Fruit fly (Drosophila melanogaster) whole organism, embryonic: Measurements from ENCODE around the gene CG10064.

Source experiments
- Bteb2 ChIP-seq: fragments of 200-800 bp; sonication (Bioruptor generic); optimal IDR thresholded peaks from 2 replicates; lab custom pipeline; 2016; ENCODE audit warnings: missing biosample characterization, missing genetic modification characterization
- CG10462 ChIP-seq: fragments of 200-800 bp; sonication (Bioruptor generic); optimal IDR thresholded peaks from 2 replicates; lab custom pipeline; 2016; ENCODE audit warnings: missing biosample characterization, missing genetic modification characterization
- CG11093 ChIP-seq: fragments of 200-800 bp; sonication (Bioruptor generic); IDR thresholded peaks from 3 replicates; pipeline ENCODE4 v1.3.6; 2022; ENCODE audit warnings: missing biosample characterization, missing genetic modification characterization
- CG11560 ChIP-seq: fragments of 200-800 bp; sonication (Bioruptor generic); IDR thresholded peaks from 3 replicates; pipeline ENCODE4 v1.3.6; 2022; ENCODE audit warnings: missing biosample characterization, missing genetic modification characterization
- CG12155 ChIP-seq: fragments of 200-800 bp; sonication (Bioruptor generic); optimal IDR thresholded peaks from 3 replicates; lab custom pipeline; 2016; ENCODE audit warnings: missing biosample characterization, missing genetic modification characterization
- CG12219 ChIP-seq: fragments of 200-800 bp; sonication (Bioruptor generic); optimal IDR thresholded peaks from 3 replicates; lab custom pipeline; 2018; ENCODE audit warnings: missing biosample characterization, mild to moderate bottlenecking, missing genetic modification characterization
- CG12659 ChIP-seq: fragments of 200-800 bp; sonication (Bioruptor generic); optimal IDR thresholded peaks from 3 replicates; lab custom pipeline; 2017; ENCODE audit warnings: mild to moderate bottlenecking, missing biosample characterization, missing genetic modification reagents, missing genetic modification characterization
- CG12769 ChIP-seq: fragments of 200-800 bp; sonication (Bioruptor generic); optimal IDR thresholded peaks from 2 replicates; lab custom pipeline; 2019; ENCODE audit warnings: missing biosample characterization, mild to moderate bottlenecking, missing genetic modification characterization, moderate library complexity
- CG13624 ChIP-seq: fragments of 200-800 bp; sonication (Bioruptor generic); optimal IDR thresholded peaks from 2 replicates; lab custom pipeline; 2016; ENCODE audit warnings: missing biosample characterization, missing genetic modification characterization
- CG15601 ChIP-seq: fragments of 200-800 bp; sonication (Bioruptor generic); optimal IDR thresholded peaks from 3 replicates; lab custom pipeline; 2019; ENCODE audit warnings: missing biosample characterization, mild to moderate bottlenecking, missing genetic modification characterization, moderate library complexity
- CG1647 ChIP-seq: fragments of 200-800 bp; sonication (Bioruptor generic); optimal IDR thresholded peaks from 3 replicates; lab custom pipeline; 2016; ENCODE audit warnings: missing biosample characterization, missing genetic modification characterization
- CG16863 ChIP-seq: fragments of 200-800 bp; sonication (Bioruptor generic); optimal IDR thresholded peaks from 3 replicates; lab custom pipeline; 2016; ENCODE audit warnings: missing biosample characterization, missing genetic modification characterization
- CG17912 ChIP-seq: fragments of 200-800 bp; sonication (Bioruptor generic); optimal IDR thresholded peaks from 2 replicates; lab custom pipeline; 2018; ENCODE audit warnings: missing biosample characterization, mild to moderate bottlenecking, missing genetic modification characterization
- CG3726 ChIP-seq: fragments of 200-800 bp; sonication (Bioruptor generic); IDR thresholded peaks from 3 replicates; pipeline ENCODE4, ENCODE4 v1.3.6; 2022; ENCODE audit warnings: missing biosample characterization, missing genetic modification characterization
- CG4282 ChIP-seq: fragments of 200-800 bp; sonication (Bioruptor generic); optimal IDR thresholded peaks from 2 replicates; lab custom pipeline; 2016; ENCODE audit warnings: missing biosample characterization, missing genetic modification characterization
- CG7786 ChIP-seq: fragments of 200-800 bp; sonication (Bioruptor generic); optimal IDR thresholded peaks from 2 replicates; lab custom pipeline; 2016; ENCODE audit warnings: missing biosample characterization, missing genetic modification characterization
- CG9727 ChIP-seq: fragments of 200-800 bp; sonication (Bioruptor generic); optimal IDR thresholded peaks from 3 replicates; lab custom pipeline; 2017; ENCODE audit warnings: missing biosample characterization, mild to moderate bottlenecking, missing genetic modification characterization
- CTCF ChIP-seq: fragments of 200-800 bp; sonication (Bioruptor generic); optimal IDR thresholded peaks from 2 replicates; lab custom pipeline; 2017; ENCODE audit warnings: missing biosample characterization, mild to moderate bottlenecking, missing genetic modification characterization, moderate library complexity
- CoRest ChIP-seq: fragments of 200-800 bp; sonication (Bioruptor generic); optimal IDR thresholded peaks from 3 replicates; lab custom pipeline; 2018; ENCODE audit warnings: missing biosample characterization, mild to moderate bottlenecking, missing genetic modification characterization, moderate library complexity
- Dek ChIP-seq: fragments of 200-800 bp; sonication (Bioruptor generic); optimal IDR thresholded peaks from 3 replicates; lab custom pipeline; 2019; ENCODE audit warnings: missing biosample characterization, mild to moderate bottlenecking, missing genetic modification characterization, moderate library complexity
- Dfd ChIP-seq, 2 experiments: fragments of >200 bp; optimal IDR thresholded peaks; 2 replicates each; lab custom pipeline; 2017; ENCODE audit warnings: missing biosample characterization in 2 of 2, missing genetic modification characterization in 2 of 2
- Dip2 ChIP-seq: fragments of 200-800 bp; sonication (Bioruptor generic); IDR thresholded peaks from 2 replicates; pipeline ENCODE4 v1.3.6; 2022; ENCODE audit warnings: missing biosample characterization, missing genetic modification characterization
- Dref ChIP-seq: fragments of 200-800 bp; sonication (Bioruptor generic); IDR thresholded peaks from 2 replicates; pipeline ENCODE4 v1.3.6; 2022; ENCODE audit warnings: missing biosample characterization, missing genetic modification characterization
- Gug ChIP-seq: fragments of 200-800 bp; sonication (Bioruptor generic); IDR thresholded peaks from 4 replicates; pipeline ENCODE4 v1.3.6; 2022; ENCODE audit warnings: missing biosample characterization, missing genetic modification characterization
- Hr39 ChIP-seq: fragments of >200 bp; optimal IDR thresholded peaks from 2 replicates; lab custom pipeline; 2017
- Hr78 ChIP-seq, 2 experiments: fragments of 200-800 bp in 1 of 2; fragments of >200 bp in 1 of 2; sonication (Bioruptor generic) in 1 of 2; optimal IDR thresholded peaks; 2 replicates each; lab custom pipeline; 2017 to 2019; ENCODE audit warnings: missing biosample characterization in 2 of 2, missing genetic modification characterization in 2 of 2, mild to moderate bottlenecking in 1 of 2, moderate library complexity in 1 of 2
- NfI ChIP-seq: fragments of 200-800 bp; sonication (Bioruptor generic); optimal IDR thresholded peaks from 3 replicates; lab custom pipeline; 2018; ENCODE audit warnings: missing biosample characterization, mild to moderate bottlenecking, missing genetic modification characterization, moderate library complexity
- Pdp1 ChIP-seq, 2 experiments: fragments of 200-800 bp; sonication (Bioruptor generic); optimal IDR thresholded peaks; 3 replicates each; lab custom pipeline; 2016; ENCODE audit warnings: missing biosample characterization in 2 of 2, missing genetic modification characterization in 2 of 2, mild to moderate bottlenecking in 1 of 2, moderate library complexity in 1 of 2
- Sin3A ChIP-seq: fragments of >200 bp; optimal IDR thresholded peaks from 2 replicates; lab custom pipeline; 2018
- Spps ChIP-seq: fragments of 200-800 bp; sonication (Bioruptor generic); optimal IDR thresholded peaks from 2 replicates; lab custom pipeline; 2018; ENCODE audit warnings: missing biosample characterization, mild to moderate bottlenecking, missing genetic modification characterization
- Usf ChIP-seq: fragments of 200-800 bp; sonication (Bioruptor generic); optimal IDR thresholded peaks from 2 replicates; lab custom pipeline; 2017; ENCODE audit warnings: missing genotype, missing biosample characterization, missing genetic modification characterization
- btn ChIP-seq: fragments of 200-800 bp; sonication (Bioruptor generic); optimal IDR thresholded peaks from 2 replicates; lab custom pipeline; 2016; ENCODE audit warnings: missing biosample characterization, missing genetic modification characterization
- crp ChIP-seq, 2 experiments: fragments of 200-800 bp; sonication (Bioruptor generic); optimal IDR thresholded peaks; 2 replicates in 1 of 2; 3 replicates in 1 of 2; lab custom pipeline; 2017; ENCODE audit warnings: missing biosample characterization in 2 of 2, missing genetic modification characterization in 2 of 2, mild to moderate bottlenecking in 1 of 2, moderate library complexity in 1 of 2
- da ChIP-seq: fragments of 200-800 bp; sonication (Bioruptor generic); optimal IDR thresholded peaks from 2 replicates; lab custom pipeline; 2016; ENCODE audit warnings: missing biosample characterization, missing genetic modification characterization
- dpn ChIP-seq, 2 experiments: fragments of 200-800 bp; sonication (Bioruptor generic); optimal IDR thresholded peaks; 3 replicates each; lab custom pipeline; 2016; ENCODE audit warnings: missing biosample characterization in 2 of 2, missing genetic modification characterization in 2 of 2
- eve ChIP-seq, 2 experiments: fragments of >200 bp; optimal IDR thresholded peaks; 2 replicates each; lab custom pipeline; 2017; ENCODE audit warnings: missing biosample characterization in 2 of 2, missing genetic modification characterization in 2 of 2
- gem ChIP-seq: fragments of 200-800 bp; sonication (Bioruptor generic); optimal IDR thresholded peaks from 2 replicates; lab custom pipeline; 2019; ENCODE audit warnings: missing biosample characterization, mild to moderate bottlenecking, missing genetic modification characterization, moderate library complexity
- grau ChIP-seq: fragments of 200-800 bp; optimal IDR thresholded peaks from 3 replicates; lab custom pipeline; 2019; ENCODE audit warnings: missing biosample characterization, mild to moderate bottlenecking, missing genetic modification characterization, moderate library complexity
- ham ChIP-seq: fragments of 200-800 bp; sonication (Bioruptor generic); IDR thresholded peaks from 2 replicates; pipeline ENCODE4 v1.3.6; 2022; ENCODE audit warnings: missing biosample characterization, missing genetic modification characterization
- ind ChIP-seq: fragments of 200-800 bp; sonication (Bioruptor generic); optimal IDR thresholded peaks from 3 replicates; lab custom pipeline; 2016; ENCODE audit warnings: missing biosample characterization, missing genetic modification characterization
- kni ChIP-seq: fragments of 200-800 bp; sonication (Bioruptor generic); optimal IDR thresholded peaks from 3 replicates; lab custom pipeline; 2017; ENCODE audit warnings: mild to moderate bottlenecking, missing biosample characterization, missing genetic modification reagents, missing genetic modification characterization
- lov ChIP-seq, 2 experiments: fragments of 200-800 bp in 1 of 2; fragments of >200 bp in 1 of 2; sonication (Bioruptor generic) in 1 of 2; IDR thresholded peaks in 1 of 2; optimal IDR thresholded peaks in 1 of 2; 2 replicates in 1 of 2; 3 replicates in 1 of 2; pipeline versions ENCODE4 v1.3.6 to Lab custom; 2017 to 2022; ENCODE audit warnings: missing biosample characterization in 1 of 2, missing genetic modification characterization in 1 of 2
- nau ChIP-seq: fragments of 200-800 bp; sonication (Bioruptor generic); optimal IDR thresholded peaks from 3 replicates; lab custom pipeline; 2017; ENCODE audit warnings: missing biosample characterization, mild to moderate bottlenecking, missing genetic modification characterization, missing genetic modification reagents
- ranshi ChIP-seq: fragments of 200-800 bp; sonication (Bioruptor generic); IDR thresholded peaks from 2 replicates; pipeline ENCODE4 v1.3.6; 2022; ENCODE audit warnings: missing biosample characterization, missing genetic modification characterization
- salm ChIP-seq: fragments of 200-800 bp; sonication (Bioruptor generic); optimal IDR thresholded peaks from 2 replicates; lab custom pipeline; 2018; ENCODE audit warnings: missing biosample characterization, mild to moderate bottlenecking, missing genetic modification characterization
- schlank ChIP-seq: fragments of 200-800 bp; sonication (Bioruptor generic); optimal IDR thresholded peaks from 2 replicates; lab custom pipeline; 2018; ENCODE audit warnings: missing biosample characterization, mild to moderate bottlenecking, missing genetic modification characterization
- sens-2 ChIP-seq: fragments of 200-800 bp; sonication (Bioruptor generic); IDR thresholded peaks from 2 replicates; pipeline ENCODE4 v1.3.6; 2022; ENCODE audit warnings: missing biosample characterization, missing genetic modification characterization
- sob ChIP-seq: fragments of 200-800 bp; sonication (Bioruptor generic); IDR thresholded peaks from 2 replicates; pipeline ENCODE4 v1.3.6; 2022; ENCODE audit warnings: missing biosample characterization, missing genetic modification characterization
- yki ChIP-seq: fragments of >200 bp; optimal IDR thresholded peaks from 3 replicates; lab custom pipeline; 2018
- zen ChIP-seq: fragments of 200-800 bp; sonication (Bioruptor generic); optimal IDR thresholded peaks from 3 replicates; lab custom pipeline; 2018; ENCODE audit warnings: missing biosample characterization, mild to moderate bottlenecking, missing genetic modification characterization, moderate library complexity

Gene CG10064

DNA sequence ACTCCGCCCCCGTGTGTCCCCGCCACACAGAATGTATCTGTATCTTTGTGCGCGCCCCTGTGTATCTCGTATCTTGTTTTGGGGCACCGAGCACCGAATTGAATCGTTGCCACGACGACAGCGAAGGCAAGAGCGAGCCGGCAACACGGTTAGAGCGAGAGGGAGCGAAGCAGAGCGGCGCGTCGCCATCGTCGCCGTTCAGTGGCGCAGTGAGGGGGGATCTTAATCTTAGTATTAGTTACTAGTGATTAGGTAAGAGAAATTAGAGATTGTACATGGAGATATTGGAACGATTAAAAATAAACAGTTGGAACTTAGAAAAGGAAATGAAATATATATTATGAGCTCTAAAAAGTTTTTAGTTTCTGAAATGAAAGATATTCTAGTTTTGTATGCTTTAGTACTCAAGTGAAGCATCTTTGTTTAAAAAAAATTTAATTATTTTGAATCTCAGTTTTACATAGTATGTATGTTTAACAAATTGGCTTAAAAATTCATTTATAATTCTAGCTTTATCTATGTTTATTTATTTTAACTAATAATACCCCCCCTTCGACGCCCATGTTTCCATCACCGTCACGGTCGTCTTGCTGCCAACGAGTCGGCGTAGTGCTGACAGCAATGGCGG is 21.4 kb upstream of the CG10064 start (continued):
- TF ChIP-seq Gug (GFP tag; lab: Robert Waterston, UW) (peak; percentile 65), ham (GFP tag; lab: Robert Waterston, UW) (no peak), CG11093 (GFP tag; lab: Robert Waterston, UW) (peak; percentile 81), CG12219 (GFP tag; lab: Kevin White, UChicago) (peak; percentile 32), ranshi (GFP tag; lab: Robert Waterston, UW) (peak; percentile 83; the same call in 1 of the 2 replicates), NfI (GFP tag; lab: Kevin White, UChicago) (peak; percentile 74), sob (GFP tag; lab: Robert Waterston, UW) (peak; percentile 74), CG10462 (GFP tag; lab: Kevin White, UChicago) (peak; percentile 68), grau (tag; lab: Kevin White, UChicago) (peak; percentile 93), CG12659 (GFP tag; lab: Kevin White, UChicago) (peak; percentile 96), CG13624 (GFP tag; lab: Kevin White, UChicago) (peak; percentile 78), nau (GFP tag; lab: Kevin White, UChicago) (peak; percentile 94), btn (GFP tag; lab: Kevin White, UChicago) (peak; percentile 7), Sin3A (lab: Kevin White, UChicago) (no peak), Dref (0 out of 2 replicates have a peak, but pooled peaks have one; percentile 27), CG17912 (no peak), salm (tag; lab: Kevin White, UChicago) (peak; percentile 65), CG3726 (GFP tag; lab: Robert Waterston, UW) (peak; percentile 82; the same call in 2 of the 3 replicates), CG15601 (tag; lab: Kevin White, UChicago) (peak; percentile 86), CG1647 (no peak), lov (optimal IDR thresholded peaks at IDR 0.05; lab: Kevin White, UChicago) (no peak), lov (GFP tag; IDR thresholded peaks at IDR 0.05; lab: Robert Waterston, UW) (peak; percentile 27; the same call in 1 of the 3 replicates), da (GFP tag; lab: Kevin White, UChicago) (peak; percentile 36), Spps (tag; lab: Kevin White, UChicago) (peak; percentile 86), eve (GFP tag; optimal IDR thresholded peaks at IDR 0.05; lab: Kevin White, UChicago) (peak in 1 of 2 experiments; percentile 90), CTCF (GFP tag; lab: Kevin White, UChicago) (peak; percentile 34), CG12769 (peak; percentile 33), Dip2 (GFP tag; lab: Robert Waterston, UW) (no peak), crp (GFP tag; optimal IDR thresholded peaks at IDR 0.05; lab: Kevin White, UChicago) (peak in 1 of 2 experiments; percentile 45), yki (lab: Kevin White, UChicago) (no peak), Dfd (GFP tag; optimal IDR thresholded peaks at IDR 0.05; lab: Kevin White, UChicago) (peak in 1 of 2 experiments; percentile 35), Hr78 (GFP tag; optimal IDR thresholded peaks at IDR 0.05; lab: Kevin White, UChicago) (peak in 1 of 2 experiments; percentile 93), Bteb2 (GFP tag; lab: Kevin White, UChicago) (peak; percentile 47), CG16863 (GFP tag; lab: Kevin White, UChicago) (peak; percentile 64), CG7786 (GFP tag; lab: Kevin White, UChicago) (peak; percentile 20), dpn (GFP tag; optimal IDR thresholded peaks at IDR 0.05; lab: Kevin White, UChicago) (peak; percentile 77), Pdp1 (GFP tag; optimal IDR thresholded peaks at IDR 0.05; lab: Kevin White, UChicago) (peak; percentile 80 to 82), ind (peak; percentile 89), Hr39 (lab: Kevin White, UChicago) (no peak), sens-2 (GFP tag; lab: Robert Waterston, UW) (no peak), CG12155 (GFP tag; lab: Kevin White, UChicago) (peak; percentile 73), CG11560 (peak; percentile 73; the same call in 1 of the 3 replicates), CG9727 (GFP tag; lab: Kevin White, UChicago) (peak; percentile 96), schlank (tag; lab: Kevin White, UChicago) (peak; percentile 7), Dek (tag; lab: Kevin White, UChicago) (peak; percentile 83), Usf (GFP tag; lab: Kevin White, UChicago) (peak; percentile 88), CoRest (peak; percentile 97), CG4282 (GFP tag; lab: Kevin White, UChicago) (no peak), zen (tag; lab: Kevin White, UChicago) (peak; percentile 88), kni (peak; percentile 91), gem (tag; lab: Kevin White, UChicago) (peak; percentile 95)
